Worm (Caenorhabditis elegans) whole organism, midembryonic: ENCODE measurements around the gene abcx-1.

ENCODE experiments used
- T22C8.4 ChIP-seq: fragments of 200-800 bp; sonication (Bioruptor generic); IDR thresholded peaks from 2 replicates; pipeline ENCODE4 v1.3.6; 2022; ENCODE audit warnings: missing genetic modification characterization, missing compliant biosample characterization
- med-1 ChIP-seq: sonication (generic microtip); optimal IDR thresholded peaks from 2 replicates; lab custom pipeline; 2017; ENCODE audit warnings: missing genetic modification characterization, mild to moderate bottlenecking, missing compliant biosample characterization, antibody characterized with exemption, missing genetic modification reagents; ENCODE audit not compliant: insufficient read depth
- tab-1 ChIP-seq: fragments of 200-800 bp; sonication (Bioruptor generic); IDR thresholded peaks from 2 replicates; pipeline ENCODE4 v1.3.6; 2022; ENCODE audit warnings: missing genetic modification characterization, missing compliant biosample characterization
- ztf-23 ChIP-seq: fragments of 200-800 bp; sonication (Bioruptor generic); IDR thresholded peaks from 2 replicates; pipeline ENCODE4 v1.3.6; 2022; ENCODE audit warnings: missing genetic modification reagents, missing genetic modification characterization, missing compliant biosample characterization

ce11 chrII:6566628-6567180, 34.7 kb downstream of the abcx-1 start, which contains the start of the genes F18C5.5 and F18C5.9:
- TF ChIP-seq med-1 (GFP tag; lab: Kevin White, UChicago) = no peak
- TF ChIP-seq T22C8.4 (GFP tag; lab: Robert Waterston, UW) = no peak
- TF ChIP-seq tab-1 = no peak
- TF ChIP-seq ztf-23 (GFP tag; lab: Robert Waterston, UW) = no peak
